Fruit fly (Drosophila melanogaster) whole organism, embryonic: ENCODE measurements around the gene Dhc36C.
A peak's percentile ranks its signal among the peaks of the same experiment; 100 is the strongest.

Source experiments
- Ada2b ChIP-seq: fragments of 200-800 bp; sonication (Bioruptor generic); IDR thresholded peaks from 2 replicates; pipeline ENCODE4 v1.3.6; 2022; ENCODE audit warnings: missing biosample characterization, missing genetic modification characterization
- Asciz ChIP-seq: fragments of 200-800 bp; sonication (Bioruptor generic); optimal IDR thresholded peaks from 2 replicates; lab custom pipeline; 2017; ENCODE audit warnings: missing biosample characterization, mild to moderate bottlenecking, missing genetic modification characterization, missing genetic modification reagents
- CG13424 ChIP-seq: fragments of 200-800 bp; sonication (Bioruptor generic); optimal IDR thresholded peaks from 2 replicates; lab custom pipeline; 2019; ENCODE audit warnings: missing biosample characterization, mild to moderate bottlenecking, missing genetic modification characterization, moderate library complexity
- CG13775 ChIP-seq: fragments of 200-800 bp; sonication (Bioruptor generic); optimal IDR thresholded peaks from 3 replicates; lab custom pipeline; 2017; ENCODE audit warnings: missing biosample characterization, mild to moderate bottlenecking, missing genetic modification characterization
- CG15696 ChIP-seq: fragments of 200-800 bp; sonication (Bioruptor generic); optimal IDR thresholded peaks from 2 replicates; lab custom pipeline; 2019; ENCODE audit warnings: missing biosample characterization, mild to moderate bottlenecking, missing genetic modification characterization, moderate library complexity
- CG16779 ChIP-seq: fragments of 200-800 bp; sonication (Bioruptor generic); IDR thresholded peaks from 2 replicates; pipeline ENCODE4 v1.3.6; 2022; ENCODE audit warnings: missing biosample characterization, missing genetic modification characterization
- CG30431 ChIP-seq: fragments of 200-800 bp; sonication (Bioruptor generic); optimal IDR thresholded peaks from 2 replicates; lab custom pipeline; 2017; ENCODE audit warnings: missing biosample characterization, missing genetic modification characterization
- CG31365 ChIP-seq: fragments of 200-800 bp; sonication (Bioruptor generic); optimal IDR thresholded peaks from 2 replicates; lab custom pipeline; 2018; ENCODE audit warnings: missing biosample characterization, mild to moderate bottlenecking, missing genetic modification characterization
- CG31388 ChIP-seq: fragments of 200-800 bp; sonication (Bioruptor generic); optimal IDR thresholded peaks from 2 replicates; lab custom pipeline; 2016; ENCODE audit warnings: missing biosample characterization, missing genetic modification characterization
- CG32772 ChIP-seq: fragments of 200-800 bp; sonication (Bioruptor generic); IDR thresholded peaks from 2 replicates; pipeline ENCODE4 v1.3.6; 2022; ENCODE audit warnings: missing biosample characterization, missing genetic modification characterization
- CG6689 ChIP-seq: fragments of 200-800 bp; sonication (Bioruptor generic); IDR thresholded peaks from 2 replicates; pipeline ENCODE4 v1.3.6; 2022; ENCODE audit warnings: missing biosample characterization, missing genetic modification characterization
- CG7271 ChIP-seq: fragments of 200-800 bp; sonication (Bioruptor generic); optimal IDR thresholded peaks from 2 replicates; lab custom pipeline; 2018; ENCODE audit warnings: missing biosample characterization, mild to moderate bottlenecking, missing genetic modification characterization, moderate library complexity
- CG7372 ChIP-seq: fragments of 200-800 bp; sonication (Bioruptor generic); IDR thresholded peaks from 2 replicates; pipeline ENCODE4 v1.3.6; 2022; ENCODE audit warnings: missing biosample characterization, missing genetic modification characterization
- CG9797 ChIP-seq: fragments of 200-800 bp; sonication (Bioruptor generic); optimal IDR thresholded peaks from 3 replicates; lab custom pipeline; 2018; ENCODE audit warnings: missing biosample characterization, mild to moderate bottlenecking, missing genetic modification characterization
- CTCF ChIP-seq: fragments of 200-800 bp; sonication (Bioruptor generic); optimal IDR thresholded peaks from 2 replicates; lab custom pipeline; 2017; ENCODE audit warnings: missing biosample characterization, mild to moderate bottlenecking, missing genetic modification characterization, moderate library complexity
- CrebB ChIP-seq: fragments of 200-800 bp; sonication (Bioruptor generic); optimal IDR thresholded peaks from 3 replicates; lab custom pipeline; 2018; ENCODE audit warnings: missing biosample characterization, mild to moderate bottlenecking, missing genetic modification characterization
- Dbx ChIP-seq: fragments of 200-800 bp; sonication (Bioruptor generic); IDR thresholded peaks from 3 replicates; pipeline ENCODE4 v1.3.6; 2022; ENCODE audit warnings: missing biosample characterization, missing genetic modification characterization
- Deaf1 ChIP-seq: fragments of 200-800 bp; optimal IDR thresholded peaks from 3 replicates; lab custom pipeline; 2019; ENCODE audit warnings: missing biosample characterization, mild to moderate bottlenecking, missing genetic modification characterization, moderate library complexity
- Dip2 ChIP-seq: fragments of 200-800 bp; sonication (Bioruptor generic); IDR thresholded peaks from 2 replicates; pipeline ENCODE4 v1.3.6; 2022; ENCODE audit warnings: missing biosample characterization, missing genetic modification characterization
- Drgx ChIP-seq: fragments of 200-800 bp; sonication (Bioruptor generic); IDR thresholded peaks from 2 replicates; pipeline ENCODE4 v1.3.6; 2022; ENCODE audit warnings: missing biosample characterization, missing genetic modification characterization
- Gug ChIP-seq: fragments of 200-800 bp; sonication (Bioruptor generic); IDR thresholded peaks from 4 replicates; pipeline ENCODE4 v1.3.6; 2022; ENCODE audit warnings: missing biosample characterization, missing genetic modification characterization
- HHEX ChIP-seq: fragments of 200-800 bp; sonication (Bioruptor generic); optimal IDR thresholded peaks from 3 replicates; lab custom pipeline; 2017; ENCODE audit warnings: missing biosample characterization, mild to moderate bottlenecking, missing genetic modification characterization, missing genetic modification reagents
- HLHmδ ChIP-seq: fragments of 200-800 bp; sonication (Bioruptor generic); optimal IDR thresholded peaks from 2 replicates; lab custom pipeline; 2018; ENCODE audit warnings: missing biosample characterization, mild to moderate bottlenecking, missing genetic modification characterization, moderate library complexity
- Hmx ChIP-seq: fragments of 200-800 bp; sonication (Bioruptor generic); optimal IDR thresholded peaks from 2 replicates; lab custom pipeline; 2016; ENCODE audit warnings: missing biosample characterization, missing genetic modification characterization
- MBD-R2 ChIP-seq: fragments of 200-800 bp; sonication (Bioruptor generic); IDR thresholded peaks from 2 replicates; pipeline ENCODE4 v1.3.6; 2022; ENCODE audit warnings: missing biosample characterization, missing genetic modification characterization
- NC2α ChIP-seq: fragments of 200-800 bp; sonication (Bioruptor generic); optimal IDR thresholded peaks from 2 replicates; lab custom pipeline; 2016; ENCODE audit warnings: missing biosample characterization, missing genetic modification characterization
- Nf-YC ChIP-seq: fragments of 200-800 bp; optimal IDR thresholded peaks from 3 replicates; lab custom pipeline; 2019; ENCODE audit warnings: missing biosample characterization, mild to moderate bottlenecking, missing genetic modification characterization, moderate library complexity
- ab ChIP-seq: fragments of 200-800 bp; sonication (Bioruptor generic); optimal IDR thresholded peaks from 2 replicates; lab custom pipeline; 2016; ENCODE audit warnings: missing biosample characterization, missing genetic modification characterization
- al ChIP-seq: fragments of 200-800 bp; sonication (Bioruptor generic); IDR thresholded peaks from 2 replicates; pipeline ENCODE4 v1.3.6; 2022; ENCODE audit warnings: missing biosample characterization, missing genetic modification characterization
- ato ChIP-seq: fragments of 200-800 bp; sonication (Bioruptor generic); IDR thresholded peaks from 2 replicates; pipeline ENCODE4 v1.3.6; 2022; ENCODE audit warnings: missing biosample characterization, missing genetic modification characterization; ENCODE audit not compliant: partially characterized antibody
- bab2 ChIP-seq: fragments of 200-800 bp; sonication (Bioruptor generic); optimal IDR thresholded peaks from 2 replicates; lab custom pipeline; 2016; ENCODE audit warnings: missing biosample characterization, missing genetic modification characterization
- bowl ChIP-seq: fragments of 200-800 bp; sonication (Bioruptor generic); IDR thresholded peaks from 2 replicates; pipeline ENCODE4 v1.3.6; 2022; ENCODE audit warnings: missing biosample characterization, missing genetic modification characterization
- bsh ChIP-seq, 2 experiments: fragments of 200-800 bp; sonication (Bioruptor generic); optimal IDR thresholded peaks; 2 replicates each; lab custom pipeline; 2017 to 2018; ENCODE audit warnings: mild to moderate bottlenecking in 2 of 2, missing biosample characterization in 2 of 2, missing genetic modification characterization in 2 of 2, moderate library complexity in 1 of 2
- btn ChIP-seq: fragments of 200-800 bp; sonication (Bioruptor generic); optimal IDR thresholded peaks from 2 replicates; lab custom pipeline; 2016; ENCODE audit warnings: missing biosample characterization, missing genetic modification characterization
- cato ChIP-seq: fragments of 200-800 bp; sonication (Bioruptor generic); optimal IDR thresholded peaks from 2 replicates; lab custom pipeline; 2016; ENCODE audit warnings: missing biosample characterization, missing genetic modification characterization, borderline replicate concordance
- chn ChIP-seq: fragments of 200-800 bp; sonication (Bioruptor generic); optimal IDR thresholded peaks from 2 replicates; lab custom pipeline; 2016; ENCODE audit warnings: missing biosample characterization, missing genetic modification characterization
- emc ChIP-seq: fragments of 200-800 bp; sonication (Bioruptor generic); optimal IDR thresholded peaks from 2 replicates; lab custom pipeline; 2016; ENCODE audit warnings: missing biosample characterization, missing genetic modification characterization
- exex ChIP-seq: fragments of 200-800 bp; sonication (Bioruptor generic); optimal IDR thresholded peaks from 4 replicates; lab custom pipeline; 2018; ENCODE audit warnings: missing biosample characterization, mild to moderate bottlenecking, missing genetic modification characterization, moderate library complexity
- ftz-f1 ChIP-seq: fragments of 200-800 bp; sonication (Bioruptor generic); optimal IDR thresholded peaks from 2 replicates; lab custom pipeline; 2016; ENCODE audit warnings: missing biosample characterization, missing genetic modification characterization
- fu2 ChIP-seq: fragments of 200-800 bp; sonication (Bioruptor generic); optimal IDR thresholded peaks from 2 replicates; lab custom pipeline; 2016; ENCODE audit warnings: missing biosample characterization, missing genetic modification characterization
- gem ChIP-seq: fragments of 200-800 bp; sonication (Bioruptor generic); optimal IDR thresholded peaks from 2 replicates; lab custom pipeline; 2019; ENCODE audit warnings: missing biosample characterization, mild to moderate bottlenecking, missing genetic modification characterization, moderate library complexity
- gsb ChIP-seq: fragments of 200-800 bp; sonication (Bioruptor generic); IDR thresholded peaks from 2 replicates; pipeline ENCODE4 v1.3.6; 2022; ENCODE audit warnings: missing biosample characterization, missing genetic modification characterization
- hkb ChIP-seq, 2 experiments: fragments of 200-800 bp in 1 of 2; fragments of >200 bp in 1 of 2; sonication (Bioruptor generic) in 1 of 2; IDR thresholded peaks in 1 of 2; optimal IDR thresholded peaks in 1 of 2; 2 replicates each; pipeline versions ENCODE4 v1.3.6 to Lab custom; 2017 to 2022; ENCODE audit warnings: missing biosample characterization in 1 of 2, missing genetic modification characterization in 1 of 2
- kah ChIP-seq: fragments of 200-800 bp; sonication (Bioruptor generic); optimal IDR thresholded peaks from 2 replicates; lab custom pipeline; 2018; ENCODE audit warnings: missing biosample characterization, mild to moderate bottlenecking, missing genetic modification characterization
- maf-S ChIP-seq: fragments of 200-800 bp; sonication (Bioruptor generic); optimal IDR thresholded peaks from 2 replicates; lab custom pipeline; 2016; ENCODE audit warnings: missing biosample characterization, missing genetic modification characterization
- pfk ChIP-seq: fragments of 200-800 bp; sonication (Bioruptor generic); optimal IDR thresholded peaks from 2 replicates; lab custom pipeline; 2018; ENCODE audit warnings: missing biosample characterization, mild to moderate bottlenecking, missing genetic modification characterization, moderate library complexity
- row ChIP-seq: fragments of 200-800 bp; sonication (Bioruptor generic); IDR thresholded peaks from 3 replicates; pipeline ENCODE4 v1.3.6; 2022; ENCODE audit warnings: missing biosample characterization, missing genetic modification characterization
- run ChIP-seq: fragments of 200-800 bp; sonication (Bioruptor generic); optimal IDR thresholded peaks from 3 replicates; lab custom pipeline; 2018; ENCODE audit warnings: missing biosample characterization, mild to moderate bottlenecking, missing genetic modification characterization
- seq ChIP-seq: fragments of 200-800 bp; sonication (Bioruptor generic); IDR thresholded peaks from 2 replicates; pipeline ENCODE4 v1.3.6; 2022; ENCODE audit warnings: missing biosample characterization, missing genetic modification characterization
- sim ChIP-seq: fragments of 200-800 bp; sonication (Bioruptor generic); IDR thresholded peaks from 2 replicates; pipeline ENCODE4 v1.3.6; 2022; ENCODE audit warnings: missing biosample characterization, missing genetic modification characterization
- toy ChIP-seq: fragments of 200-800 bp; sonication (Bioruptor generic); IDR thresholded peaks from 2 replicates; pipeline ENCODE4 v1.3.6; 2022; ENCODE audit warnings: missing biosample characterization, missing genetic modification characterization
- ttk ChIP-seq: fragments of 200-800 bp; sonication (Bioruptor generic); IDR thresholded peaks from 2 replicates; pipeline ENCODE4 v2.1.2; 2022; ENCODE audit warnings: missing biosample characterization, missing genetic modification characterization

Gene Dhc36C

DNA sequence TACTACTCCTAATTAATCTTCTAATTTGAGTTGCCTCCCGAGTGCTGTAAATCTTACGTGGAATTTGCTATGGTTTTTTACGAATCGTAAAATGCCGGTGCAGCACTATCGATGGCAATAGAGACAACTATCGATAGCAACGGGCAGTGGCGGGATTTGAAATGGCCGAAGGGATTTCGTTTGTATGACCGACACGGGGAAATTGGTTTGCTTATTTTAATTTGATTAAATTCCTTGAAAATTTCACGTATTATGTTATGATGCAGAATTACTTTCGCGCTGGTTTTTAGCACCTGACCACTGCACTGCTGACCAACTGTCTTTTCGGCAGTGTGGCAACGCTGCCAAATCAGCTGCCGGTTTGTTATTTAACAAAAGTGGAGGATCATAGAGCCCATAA, 17.0 kb upstream of the Dhc36C start, which contains the start of the genes GCS2beta and CG5131 (continued):
- TF ChIP-seq Asciz (GFP tag; lab: Kevin White, UChicago) (peak; percentile 70), CG16779 (GFP tag; lab: Robert Waterston, UW) (peak; percentile 91), ftz-f1 (GFP tag; lab: Kevin White, UChicago) (peak; percentile 58), gem (tag; lab: Kevin White, UChicago) (peak; percentile 95), Gug (GFP tag; lab: Robert Waterston, UW) (peak; percentile 97), HLHmδ (GFP tag; lab: Kevin White, UChicago) (no peak), toy (GFP tag; lab: Robert Waterston, UW) (peak; percentile 71; the same call in 1 of the 2 replicates), pfk (GFP tag; lab: Kevin White, UChicago) (no peak), Dbx (GFP tag; lab: Robert Waterston, UW) (peak; percentile 95), exex (tag; lab: Kevin White, UChicago) (peak; percentile 54), Hmx (GFP tag; lab: Kevin White, UChicago) (peak; percentile 86), CG9797 (GFP tag; lab: Kevin White, UChicago) (peak; percentile 61), seq (GFP tag; lab: Robert Waterston, UW) (peak; percentile 91), CG30431 (GFP tag; lab: Kevin White, UChicago) (peak; percentile 93), CG31365 (peak; percentile 53), hkb (optimal IDR thresholded peaks at IDR 0.05; lab: Kevin White, UChicago) (peak; percentile 71), hkb (GFP tag; IDR thresholded peaks at IDR 0.05; lab: Robert Waterston, UW) (peak; percentile 93), CG7372 (GFP tag; lab: Robert Waterston, UW) (peak; percentile 94), maf-S (GFP tag; lab: Kevin White, UChicago) (peak; percentile 95), CG32772 (GFP tag; lab: Robert Waterston, UW) (peak; percentile 95), fu2 (GFP tag; lab: Kevin White, UChicago) (peak; percentile 97), chn (peak; percentile 97), CTCF (GFP tag; lab: Kevin White, UChicago) (peak; percentile 50), emc (peak; percentile 92), MBD-R2 (peak; percentile 99), ato (peak; percentile 75), bowl (GFP tag; lab: Robert Waterston, UW) (peak; percentile 71; the same call in 1 of the 2 replicates), CG31388 (GFP tag; lab: Kevin White, UChicago) (peak; percentile 89), run (peak; percentile 52), Deaf1 (no peak), ttk (GFP tag; lab: Robert Waterston, UW) (peak; percentile 94), HHEX (GFP tag; lab: Kevin White, UChicago) (peak; percentile 87), gsb (GFP tag; lab: Robert Waterston, UW) (peak; percentile 89), Ada2b (GFP tag; lab: Robert Waterston, UW) (peak; percentile 94), bsh (GFP tag; optimal IDR thresholded peaks at IDR 0.05; lab: Kevin White, UChicago) (peak; percentile 18 to 87), ab (GFP tag; lab: Kevin White, UChicago) (peak; percentile 94), NC2α (GFP tag; lab: Kevin White, UChicago) (peak; percentile 88), Nf-YC (tag; lab: Kevin White, UChicago) (no peak), CrebB (tag; lab: Kevin White, UChicago) (peak; percentile 82), Dip2 (peak; percentile 67), Drgx (peak; percentile 91), sim (GFP tag; lab: Robert Waterston, UW) (peak; percentile 73), al (peak; percentile 94), cato (GFP tag; lab: Kevin White, UChicago) (peak; percentile 89), bab2 (GFP tag; lab: Kevin White, UChicago) (peak; percentile 96), row (GFP tag; lab: Robert Waterston, UW) (peak; percentile 94), kah (GFP tag; lab: Kevin White, UChicago) (peak; percentile 54), CG13775 (peak; percentile 92), CG15696 (tag; lab: Kevin White, UChicago) (peak; percentile 82), CG7271 (tag; lab: Kevin White, UChicago) (peak; percentile 31), CG13424 (peak; percentile 91), btn (GFP tag; lab: Kevin White, UChicago) (peak; percentile 62), CG6689 (GFP tag; lab: Robert Waterston, UW) (peak; percentile 92)
